Worm (Caenorhabditis elegans) whole organism, young adult: ENCODE measurements around the gene djr-1.2.

ENCODE experiments used
- B0019.2 ChIP-seq: fragments of 200-800 bp; sonication (Bioruptor generic); conservative IDR thresholded peaks from 2 replicates; pipeline ENCODE4 v1.3.6; 2022; ENCODE audit warnings: missing genetic modification reagents, missing genetic modification characterization, missing compliant biosample characterization
- B0261.1 ChIP-seq: sonication (generic microtip); optimal IDR thresholded peaks from 2 replicates; lab custom pipeline; 2016; ENCODE audit warnings: mild to moderate bottlenecking, missing genetic modification characterization, moderate library complexity, missing compliant biosample characterization
- C17E4.6 ChIP-seq: fragments of 200-800 bp; sonication (Bioruptor generic); IDR thresholded peaks from 2 replicates; pipeline ENCODE4 v1.3.6; 2022; ENCODE audit warnings: missing genetic modification reagents, missing genetic modification characterization, missing compliant biosample characterization
- F10E7.11 ChIP-seq: sonication (generic microtip); optimal IDR thresholded peaks from 2 replicates; lab custom pipeline; 2017; ENCODE audit warnings: mild to moderate bottlenecking, missing genetic modification characterization, moderate library complexity, missing compliant biosample characterization
- F23B12.7 ChIP-seq: sonication (generic microtip); optimal IDR thresholded peaks from 2 replicates; lab custom pipeline; 2017; ENCODE audit warnings: missing genetic modification characterization, mild to moderate bottlenecking, missing compliant biosample characterization, antibody characterized with exemption, moderate library complexity; ENCODE audit not compliant: insufficient read depth
- F37B4.10 ChIP-seq: fragments of 200-800 bp; sonication (Bioruptor generic); IDR thresholded peaks from 2 replicates; pipeline ENCODE4 v1.3.6; 2022; ENCODE audit warnings: missing genetic modification characterization, missing compliant biosample characterization
- F39B2.1 ChIP-seq: fragments of 200-800 bp; sonication (Bioruptor generic); IDR thresholded peaks from 2 replicates; pipeline ENCODE4 v1.3.6; 2022; ENCODE audit warnings: missing genetic modification reagents, missing genetic modification characterization, missing compliant biosample characterization
- F52B5.7 ChIP-seq: sonication (generic microtip); optimal IDR thresholded peaks from 2 replicates; lab custom pipeline; 2016; ENCODE audit warnings: mild to moderate bottlenecking, missing genetic modification characterization, missing compliant biosample characterization
- F57C9.4 ChIP-seq: sonication (generic microtip); optimal IDR thresholded peaks from 2 replicates; lab custom pipeline; 2017; ENCODE audit warnings: mild to moderate bottlenecking, missing genetic modification characterization, missing compliant biosample characterization
- Y53F4B.3 ChIP-seq: fragments of 200-800 bp; sonication (Bioruptor generic); IDR thresholded peaks from 2 replicates; pipeline ENCODE4 v1.3.6; 2022; ENCODE audit warnings: missing genetic modification reagents, missing genetic modification characterization, missing compliant biosample characterization
- Y56A3A.18 ChIP-seq: fragments of 200-800 bp; sonication (Bioruptor generic); IDR thresholded peaks from 2 replicates; pipeline ENCODE4 v1.3.6; 2022; ENCODE audit warnings: missing genetic modification reagents, missing genetic modification characterization, missing compliant biosample characterization
- attf-5 ChIP-seq: fragments of 200-800 bp; sonication (Bioruptor generic); optimal IDR thresholded peaks from 2 replicates; lab custom pipeline; 2018; ENCODE audit warnings: mild to moderate bottlenecking, missing genetic modification characterization, missing compliant biosample characterization
- attf-6 ChIP-seq: fragments of 200-800 bp; sonication (Bioruptor generic); IDR thresholded peaks from 2 replicates; pipeline ENCODE4 v1.3.6; 2022; ENCODE audit warnings: missing genetic modification reagents, missing genetic modification characterization, missing compliant biosample characterization
- bed-1 ChIP-seq: fragments of 200-800 bp; sonication (Bioruptor generic); IDR thresholded peaks from 2 replicates; pipeline ENCODE4 v1.3.6; 2022; ENCODE audit warnings: missing genetic modification reagents, missing genetic modification characterization, missing compliant biosample characterization
- cebp-1 ChIP-seq, 2 experiments: fragments of 200-800 bp in 1 of 2; sonication (Bioruptor generic) in 1 of 2; sonication (generic microtip) in 1 of 2; IDR thresholded peaks in 1 of 2; optimal IDR thresholded peaks in 1 of 2; 2 replicates each; pipeline versions ENCODE4 v1.3.6 to Lab custom; 2017 to 2022; ENCODE audit warnings: missing compliant biosample characterization in 2 of 2, missing genetic modification characterization in 2 of 2, mild to moderate bottlenecking in 1 of 2, missing genetic modification reagents in 1 of 2, moderate library complexity in 1 of 2
- cebp-2 ChIP-seq: fragments of 200-800 bp; sonication (Bioruptor generic); IDR thresholded peaks from 2 replicates; pipeline ENCODE4 v1.3.6; 2022; ENCODE audit warnings: missing genetic modification characterization, missing compliant biosample characterization
- ceh-100 ChIP-seq: fragments of 200-800 bp; sonication (Bioruptor generic); IDR thresholded peaks from 2 replicates; pipeline ENCODE4 v1.3.6; 2022; ENCODE audit warnings: missing genetic modification reagents, missing genetic modification characterization, missing compliant biosample characterization
- ceh-91 ChIP-seq: fragments of 200-800 bp; sonication (Bioruptor generic); IDR thresholded peaks from 2 replicates; pipeline ENCODE4 v1.3.6; 2022; ENCODE audit warnings: missing genetic modification reagents, missing genetic modification characterization, missing compliant biosample characterization
- die-1 ChIP-seq: sonication (generic microtip); optimal IDR thresholded peaks from 2 replicates; lab custom pipeline; 2016; ENCODE audit warnings: missing genotype, mild to moderate bottlenecking, missing genetic modification characterization, missing compliant biosample characterization
- dpff-1 ChIP-seq: sonication (generic microtip); optimal IDR thresholded peaks from 2 replicates; lab custom pipeline; 2017; ENCODE audit warnings: mild to moderate bottlenecking, missing genetic modification characterization, missing compliant biosample characterization
- fkh-3 ChIP-seq: sonication (generic microtip); optimal IDR thresholded peaks from 2 replicates; lab custom pipeline; 2016; ENCODE audit warnings: mild to moderate bottlenecking, missing genetic modification characterization, missing compliant biosample characterization
- him-1 ChIP-seq: sonication (generic microtip); optimal IDR thresholded peaks from 2 replicates; lab custom pipeline; 2016; ENCODE audit warnings: missing genotype, missing genetic modification reagents, missing genetic modification characterization, missing compliant biosample characterization
- hlh-12 ChIP-seq: sonication (generic microtip); optimal IDR thresholded peaks from 2 replicates; lab custom pipeline; 2016; ENCODE audit warnings: missing genetic modification characterization, missing compliant biosample characterization
- hlh-26 ChIP-seq: fragments of 200-800 bp; sonication (Bioruptor generic); conservative IDR thresholded peaks from 2 replicates; pipeline ENCODE4 v1.3.6; 2022; ENCODE audit warnings: missing genetic modification reagents, missing genetic modification characterization, missing compliant biosample characterization
- hmg-20 ChIP-seq: fragments of 200-800 bp; sonication (Bioruptor generic); IDR thresholded peaks from 2 replicates; pipeline ENCODE4 v1.3.6; 2022; ENCODE audit warnings: missing genetic modification reagents, missing genetic modification characterization, missing compliant biosample characterization
- lin-26 ChIP-seq: fragments of 200-800 bp; sonication (Bioruptor generic); IDR thresholded peaks from 2 replicates; pipeline ENCODE4 v1.3.6; 2022; ENCODE audit warnings: missing genetic modification reagents, missing genetic modification characterization, missing compliant biosample characterization
- lin-40 ChIP-seq: sonication (generic microtip); optimal IDR thresholded peaks from 2 replicates; lab custom pipeline; 2016; ENCODE audit warnings: missing genetic modification characterization, mild to moderate bottlenecking, missing compliant biosample characterization, missing genotype, missing genetic modification reagents
- madf-10 ChIP-seq: sonication (generic microtip); optimal IDR thresholded peaks from 2 replicates; lab custom pipeline; 2016; ENCODE audit warnings: mild to moderate bottlenecking, missing genetic modification characterization, missing compliant biosample characterization
- madf-3 ChIP-seq: fragments of 200-800 bp; sonication (Bioruptor generic); IDR thresholded peaks from 2 replicates; pipeline ENCODE4 v1.3.6; 2022; ENCODE audit warnings: missing genetic modification reagents, missing genetic modification characterization, missing compliant biosample characterization
- mcd-1 ChIP-seq: fragments of 200-800 bp; sonication (Bioruptor generic); IDR thresholded peaks from 2 replicates; pipeline ENCODE4 v1.3.6; 2022; ENCODE audit warnings: missing genetic modification reagents, missing genetic modification characterization, missing compliant biosample characterization
- nfya-1 ChIP-seq: sonication (generic microtip); optimal IDR thresholded peaks from 2 replicates; lab custom pipeline; 2017; ENCODE audit warnings: antibody characterized with exemption, missing compliant biosample characterization, missing genetic modification characterization, borderline replicate concordance; ENCODE audit not compliant: insufficient read depth
- nfya-2 ChIP-seq: fragments of 200-800 bp; sonication (Bioruptor generic); IDR thresholded peaks from 2 replicates; pipeline ENCODE4 v1.3.6; 2022; ENCODE audit warnings: missing genetic modification reagents, missing genetic modification characterization, missing compliant biosample characterization
- nfyb-1 ChIP-seq: fragments of 200-800 bp; sonication (Bioruptor generic); IDR thresholded peaks from 2 replicates; pipeline ENCODE4 v1.3.6; 2022; ENCODE audit warnings: missing genetic modification reagents, missing genetic modification characterization, missing compliant biosample characterization
- nhr-120 ChIP-seq: fragments of 200-800 bp; sonication (Bioruptor generic); IDR thresholded peaks from 2 replicates; pipeline ENCODE4 v1.3.6; 2022; ENCODE audit warnings: missing genetic modification characterization, missing compliant biosample characterization
- nhr-80 ChIP-seq: sonication (generic microtip); optimal IDR thresholded peaks from 2 replicates; lab custom pipeline; 2016; ENCODE audit warnings: missing genetic modification characterization, missing compliant biosample characterization
- nhr-90 ChIP-seq: sonication (generic microtip); optimal IDR thresholded peaks from 2 replicates; lab custom pipeline; 2016; ENCODE audit warnings: missing genotype, mild to moderate bottlenecking, missing genetic modification characterization, missing compliant biosample characterization
- pha-4 ChIP-seq: fragments of 150-350 bp; sonication (generic microtip); optimal IDR thresholded peaks from 2 replicates; lab custom pipeline; 2014; ENCODE audit warnings: missing biosample characterization, missing genetic modification reagents, missing genetic modification characterization
- repo-1 ChIP-seq: sonication (generic microtip); optimal IDR thresholded peaks from 2 replicates; lab custom pipeline; 2017; ENCODE audit warnings: mild to moderate bottlenecking, missing genetic modification characterization, missing compliant biosample characterization
- snpc-4 ChIP-seq, 5 experiments: fragments of 150-350 bp in 1 of 5; sonication (generic microtip) in 4 of 5; optimal IDR thresholded peaks; 2 replicates each; lab custom pipeline; 2014 to 2018; ENCODE audit warnings: missing genetic modification characterization in 5 of 5, missing biosample characterization in 3 of 5, antibody characterized with exemption in 2 of 5, mild to moderate bottlenecking in 2 of 5, missing compliant biosample characterization in 2 of 5, missing genotype in 2 of 5, moderate library complexity in 2 of 5, missing genetic modification reagents in 1 of 5
- sptf-2 ChIP-seq: fragments of 200-800 bp; sonication (Bioruptor generic); optimal IDR thresholded peaks from 2 replicates; lab custom pipeline; 2018; ENCODE audit warnings: mild to moderate bottlenecking, missing genetic modification characterization, missing compliant biosample characterization
- tbp1 ChIP-seq: fragments of 200-800 bp; sonication (Bioruptor generic); optimal IDR thresholded peaks from 2 replicates; lab custom pipeline; 2018; ENCODE audit warnings: mild to moderate bottlenecking, missing genetic modification characterization, missing compliant biosample characterization
- unc-62 ChIP-seq: fragments of 150-350 bp; optimal IDR thresholded peaks from 2 replicates; lab custom pipeline; 2014; ENCODE audit warnings: missing biosample characterization, missing genetic modification reagents, missing genetic modification characterization
- ztf-25 ChIP-seq: fragments of 200-800 bp; sonication (Bioruptor generic); IDR thresholded peaks from 2 replicates; pipeline ENCODE4 v1.3.6; 2022; ENCODE audit warnings: missing genetic modification reagents, missing genetic modification characterization, missing compliant biosample characterization

The djr-1.2 gene

DNA sequence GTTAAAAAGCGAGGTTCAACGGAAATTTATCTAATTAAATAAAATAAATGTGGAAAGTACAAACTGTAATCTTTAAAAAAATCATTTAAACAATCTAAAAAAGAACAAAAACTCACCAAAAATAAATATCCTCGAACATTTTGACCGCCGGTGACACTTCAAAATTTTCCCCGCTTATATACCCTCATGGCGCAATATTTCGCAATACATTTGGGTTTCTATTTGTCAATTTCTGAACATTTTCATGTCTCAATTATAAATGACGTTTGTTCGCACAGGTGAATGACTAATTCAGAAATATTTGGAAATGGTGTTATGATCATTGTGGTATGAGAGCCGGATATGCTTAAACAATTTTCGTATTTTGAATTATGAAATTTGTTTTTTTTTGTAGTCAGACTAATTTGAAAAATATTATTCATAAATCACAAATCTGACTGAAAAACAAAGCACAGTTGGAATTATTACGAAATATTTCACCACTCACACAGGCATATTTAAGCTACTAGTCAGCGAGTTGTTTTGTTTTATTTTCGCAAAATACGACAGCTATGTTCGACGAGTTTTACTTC, 13.0 kb downstream of the djr-1.2 start, which contains the start of the genes C49G7.10 and irg-2:
Gene C49G7.10, minus strand, starts transcription at position 169 of the 572 bp plus-strand sequence.
Gene irg-2, plus strand, starts transcription at position 329 of the 572 bp plus-strand sequence.
- TF ChIP-seq nhr-120 (GFP tag; lab: Robert Waterston, UW) (no peak), unc-62 (peak; percentile 51), dpff-1 (tag; lab: Kevin White, UChicago) (no peak), nhr-80 (tag; lab: Kevin White, UChicago) (peak; percentile 30), attf-5 (GFP tag; lab: Kevin White, UChicago) (peak; percentile 35), cebp-2 (GFP tag; lab: Robert Waterston, UW) (peak; percentile 85; the same call in 1 of the 2 replicates), cebp-1 (GFP tag; IDR thresholded peaks at IDR 0.05; lab: Robert Waterston, UW) (peak; percentile 98), cebp-1 (tag; optimal IDR thresholded peaks at IDR 0.05; lab: Kevin White, UChicago) (peak; percentile 100), him-1 (no peak)

DNA sequence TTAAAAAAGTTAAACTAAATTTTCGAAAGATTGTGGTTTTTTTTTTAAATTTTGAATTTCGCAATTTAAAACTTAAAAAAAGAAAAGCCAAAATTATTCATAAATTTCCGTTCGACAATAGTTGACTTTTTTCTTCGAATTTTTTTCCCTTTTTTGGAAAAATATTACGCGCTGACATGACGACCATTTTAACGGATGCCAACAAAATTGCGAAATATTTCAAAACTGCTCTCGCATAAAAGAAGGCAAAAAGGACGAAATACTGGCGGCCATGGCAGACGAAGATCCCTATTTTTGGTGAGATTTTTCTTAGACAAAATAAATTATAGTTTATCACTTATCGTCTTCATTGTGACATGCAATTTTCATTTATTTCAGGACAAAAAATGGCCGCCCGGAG, 16.4 kb downstream of the djr-1.2 start:
- no peak for TF ChIP-seq cebp-1 (GFP tag; IDR thresholded peaks at IDR 0.05; lab: Robert Waterston, UW)
- TF ChIP-seq cebp-1 (tag; optimal IDR thresholded peaks at IDR 0.05; lab: Kevin White, UChicago): peak; percentile 91
- TF ChIP-seq bed-1 (GFP tag; lab: Robert Waterston, UW): no peak
- no peak for TF ChIP-seq nfya-2 (GFP tag; lab: Robert Waterston, UW)

DNA sequence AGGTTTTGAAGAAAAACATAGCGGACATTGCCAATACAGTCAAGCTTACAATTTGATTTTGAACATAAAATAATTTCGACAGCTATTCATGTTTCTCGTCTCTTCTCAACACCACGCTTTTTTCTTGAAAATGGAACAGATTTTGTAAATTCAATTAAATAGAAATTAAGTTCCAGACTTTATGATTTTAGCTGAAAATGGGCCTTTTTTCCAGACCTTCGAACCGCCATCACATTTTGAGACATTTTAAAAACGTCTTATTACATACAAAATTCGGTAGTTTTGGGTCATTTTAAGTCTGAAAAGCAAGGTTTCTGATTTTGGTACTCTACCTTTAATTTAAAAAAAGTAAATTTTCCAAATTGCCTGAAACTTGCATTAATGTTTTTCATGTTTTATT, 16.8 kb downstream of the djr-1.2 start, which contains the start of gene C49G7.12:
Gene C49G7.12, plus strand, starts transcription at position 301 of the 400 bp plus-strand sequence.
- no peak for TF ChIP-seq him-1
- TF ChIP-seq pha-4: no peak
- no peak for TF ChIP-seq attf-6 (GFP tag; lab: Robert Waterston, UW)
- no peak for TF ChIP-seq C17E4.6 (GFP tag; lab: Robert Waterston, UW)
- TF ChIP-seq F10E7.11 (tag; lab: Kevin White, UChicago): no peak
- TF ChIP-seq F37B4.10 (GFP tag; lab: Robert Waterston, UW): no peak
- TF ChIP-seq lin-40 (tag; lab: Kevin White, UChicago): no peak
- TF ChIP-seq ceh-91 (GFP tag; lab: Robert Waterston, UW): no peak
- no peak for TF ChIP-seq snpc-4 (GFP tag; optimal IDR thresholded peaks at IDR 0.05; lab: Kevin White, UChicago)
- TF ChIP-seq snpc-4 (tag; optimal IDR thresholded peaks at IDR 0.05; lab: Kevin White, UChicago): no peak
- TF ChIP-seq lin-26 (GFP tag; lab: Robert Waterston, UW): no peak
- TF ChIP-seq ztf-25 (GFP tag; lab: Robert Waterston, UW): no peak
- no peak for TF ChIP-seq repo-1 (tag; lab: Kevin White, UChicago)
- no peak for TF ChIP-seq ceh-100 (GFP tag; lab: Robert Waterston, UW)
- TF ChIP-seq die-1 (tag; lab: Kevin White, UChicago): no peak
- no peak for TF ChIP-seq hlh-12 (tag; lab: Kevin White, UChicago)
- no peak for TF ChIP-seq fkh-3 (tag; lab: Kevin White, UChicago)
- no peak for TF ChIP-seq F23B12.7 (tag; lab: Kevin White, UChicago)
- no peak for TF ChIP-seq B0019.2 (GFP tag; lab: Robert Waterston, UW)
- no peak for TF ChIP-seq nfya-1
- no peak for TF ChIP-seq F57C9.4 (tag; lab: Kevin White, UChicago)

DNA sequence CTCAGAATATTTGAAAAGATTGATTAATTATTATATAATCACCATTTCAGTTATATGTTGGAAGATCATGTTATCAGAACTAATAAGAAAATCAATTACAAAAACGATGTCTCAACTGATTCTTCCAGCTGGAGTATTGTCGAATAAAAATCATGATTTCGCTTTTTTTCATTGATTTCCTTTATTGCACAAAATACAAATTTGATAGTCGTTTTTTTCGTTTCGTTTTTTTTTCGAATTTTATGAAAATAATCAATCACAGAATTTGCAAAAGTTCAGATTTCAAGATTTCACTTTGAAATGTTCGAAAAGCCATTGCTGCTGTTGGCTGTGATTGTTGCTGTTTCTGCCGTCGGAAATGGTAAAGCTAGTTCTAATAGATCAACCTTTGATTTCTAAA, 19.1 kb downstream of the djr-1.2 start, which contains the start of gene C49G7.13:
Gene C49G7.13, plus strand, starts transcription at position 301 of the 400 bp plus-strand sequence.
- TF ChIP-seq die-1 (tag; lab: Kevin White, UChicago): no peak
- TF ChIP-seq madf-10: no peak
- no peak for TF ChIP-seq B0261.1 (tag; lab: Kevin White, UChicago)
- TF ChIP-seq F52B5.7 (tag; lab: Kevin White, UChicago): no peak
- no peak for TF ChIP-seq nfyb-1 (GFP tag; lab: Robert Waterston, UW)
- TF ChIP-seq hmg-20 (GFP tag; lab: Robert Waterston, UW): no peak
- TF ChIP-seq sptf-2 (GFP tag; lab: Kevin White, UChicago): no peak
- no peak for TF ChIP-seq madf-3 (GFP tag; lab: Robert Waterston, UW)
- TF ChIP-seq F39B2.1 (GFP tag; lab: Robert Waterston, UW): no peak
- TF ChIP-seq Y56A3A.18 (GFP tag; lab: Robert Waterston, UW): no peak
- TF ChIP-seq Y53F4B.3 (GFP tag; lab: Robert Waterston, UW): no peak
- no peak for TF ChIP-seq tbp1
- no peak for TF ChIP-seq ceh-100 (GFP tag; lab: Robert Waterston, UW)
- no peak for TF ChIP-seq nhr-90 (tag; lab: Kevin White, UChicago)
- no peak for TF ChIP-seq mcd-1 (GFP tag; lab: Robert Waterston, UW)
- TF ChIP-seq attf-6 (GFP tag; lab: Robert Waterston, UW): no peak
- no peak for TF ChIP-seq hlh-26 (GFP tag; lab: Robert Waterston, UW)
